Worm (Caenorhabditis elegans) whole organism, young adult: ENCODE results near the gene mel-28.
A peak's percentile ranks its signal among the peaks of the same experiment; 100 is the strongest.

ENCODE experiments used
- B0019.2 ChIP-seq: fragments of 200-800 bp; sonication (Bioruptor generic); conservative IDR thresholded peaks from 2 replicates; pipeline ENCODE4 v1.3.6; 2022; ENCODE audit warnings: missing genetic modification reagents, missing genetic modification characterization, missing compliant biosample characterization
- B0035.1 ChIP-seq: sonication (generic microtip); optimal IDR thresholded peaks from 2 replicates; lab custom pipeline; 2016; ENCODE audit warnings: missing genetic modification characterization, mild to moderate bottlenecking, missing compliant biosample characterization, missing genotype, missing genetic modification reagents
- C17E4.6 ChIP-seq: fragments of 200-800 bp; sonication (Bioruptor generic); IDR thresholded peaks from 2 replicates; pipeline ENCODE4 v1.3.6; 2022; ENCODE audit warnings: missing genetic modification reagents, missing genetic modification characterization, missing compliant biosample characterization
- F22D6.2 ChIP-seq: sonication (generic microtip); optimal IDR thresholded peaks from 2 replicates; lab custom pipeline; 2016; ENCODE audit warnings: mild to moderate bottlenecking, missing genetic modification characterization, missing compliant biosample characterization
- F23B12.7 ChIP-seq: sonication (generic microtip); optimal IDR thresholded peaks from 2 replicates; lab custom pipeline; 2017; ENCODE audit warnings: missing genetic modification characterization, mild to moderate bottlenecking, missing compliant biosample characterization, antibody characterized with exemption, moderate library complexity; ENCODE audit not compliant: insufficient read depth
- F33H1.4 ChIP-seq: fragments of 200-800 bp; sonication (Bioruptor generic); IDR thresholded peaks from 2 replicates; pipeline ENCODE4 v1.3.6; 2022; ENCODE audit warnings: missing genetic modification reagents, missing genetic modification characterization, missing compliant biosample characterization
- F52B5.7 ChIP-seq: sonication (generic microtip); optimal IDR thresholded peaks from 2 replicates; lab custom pipeline; 2016; ENCODE audit warnings: mild to moderate bottlenecking, missing genetic modification characterization, missing compliant biosample characterization
- F55B11.4 ChIP-seq: sonication (generic microtip); optimal IDR thresholded peaks from 2 replicates; lab custom pipeline; 2016; ENCODE audit warnings: missing compliant biosample characterization, missing genetic modification characterization, borderline replicate concordance; ENCODE audit not compliant: insufficient read depth
- K12H6.12 ChIP-seq: fragments of 200-800 bp; sonication (Bioruptor generic); optimal IDR thresholded peaks from 2 replicates; lab custom pipeline; 2018; ENCODE audit warnings: mild to moderate bottlenecking, missing genetic modification characterization, missing compliant biosample characterization
- Y53F4B.3 ChIP-seq: fragments of 200-800 bp; sonication (Bioruptor generic); IDR thresholded peaks from 2 replicates; pipeline ENCODE4 v1.3.6; 2022; ENCODE audit warnings: missing genetic modification reagents, missing genetic modification characterization, missing compliant biosample characterization
- Y56A3A.18 ChIP-seq: fragments of 200-800 bp; sonication (Bioruptor generic); IDR thresholded peaks from 2 replicates; pipeline ENCODE4 v1.3.6; 2022; ENCODE audit warnings: missing genetic modification reagents, missing genetic modification characterization, missing compliant biosample characterization
- aptf-2 ChIP-seq: fragments of 200-800 bp; sonication (Bioruptor generic); conservative IDR thresholded peaks from 2 replicates; pipeline ENCODE4 v1.3.6; 2022; ENCODE audit warnings: missing genetic modification reagents, missing genetic modification characterization, missing compliant biosample characterization
- atf-7 ChIP-seq: sonication (generic microtip); optimal IDR thresholded peaks from 2 replicates; lab custom pipeline; 2017; ENCODE audit warnings: mild to moderate bottlenecking, missing genetic modification characterization, missing compliant biosample characterization
- attf-5 ChIP-seq: fragments of 200-800 bp; sonication (Bioruptor generic); optimal IDR thresholded peaks from 2 replicates; lab custom pipeline; 2018; ENCODE audit warnings: mild to moderate bottlenecking, missing genetic modification characterization, missing compliant biosample characterization
- cebp-1 ChIP-seq, 2 experiments: fragments of 200-800 bp in 1 of 2; sonication (Bioruptor generic) in 1 of 2; sonication (generic microtip) in 1 of 2; IDR thresholded peaks in 1 of 2; optimal IDR thresholded peaks in 1 of 2; 2 replicates each; pipeline versions ENCODE4 v1.3.6 to Lab custom; 2017 to 2022; ENCODE audit warnings: missing compliant biosample characterization in 2 of 2, missing genetic modification characterization in 2 of 2, mild to moderate bottlenecking in 1 of 2, missing genetic modification reagents in 1 of 2, moderate library complexity in 1 of 2
- die-1 ChIP-seq: sonication (generic microtip); optimal IDR thresholded peaks from 2 replicates; lab custom pipeline; 2016; ENCODE audit warnings: missing genotype, mild to moderate bottlenecking, missing genetic modification characterization, missing compliant biosample characterization
- dox-1 ChIP-seq: fragments of 200-800 bp; sonication (Bioruptor generic); IDR thresholded peaks from 2 replicates; pipeline ENCODE4 v1.3.6; 2022; ENCODE audit warnings: missing genetic modification reagents, missing genetic modification characterization, missing compliant biosample characterization
- dpff-1 ChIP-seq: sonication (generic microtip); optimal IDR thresholded peaks from 2 replicates; lab custom pipeline; 2017; ENCODE audit warnings: mild to moderate bottlenecking, missing genetic modification characterization, missing compliant biosample characterization
- dpl-1 ChIP-seq: fragments of 150-350 bp; optimal IDR thresholded peaks from 2 replicates; lab custom pipeline; 2014; ENCODE audit warnings: missing biosample characterization, missing genetic modification reagents, missing genetic modification characterization
- egl-44 ChIP-seq: fragments of 200-800 bp; sonication (Bioruptor generic); IDR thresholded peaks from 2 replicates; pipeline ENCODE4 v1.3.6; 2022; ENCODE audit warnings: missing genetic modification reagents, missing genetic modification characterization, missing compliant biosample characterization
- ekl-4 ChIP-seq: fragments of 200-800 bp; sonication (Bioruptor generic); IDR thresholded peaks from 2 replicates; pipeline ENCODE4 v1.3.6; 2022; ENCODE audit warnings: missing genetic modification reagents, missing genetic modification characterization, missing compliant biosample characterization
- fkh-3 ChIP-seq: sonication (generic microtip); optimal IDR thresholded peaks from 2 replicates; lab custom pipeline; 2016; ENCODE audit warnings: mild to moderate bottlenecking, missing genetic modification characterization, missing compliant biosample characterization
- him-1 ChIP-seq: sonication (generic microtip); optimal IDR thresholded peaks from 2 replicates; lab custom pipeline; 2016; ENCODE audit warnings: missing genotype, missing genetic modification reagents, missing genetic modification characterization, missing compliant biosample characterization
- lag-1 ChIP-seq: fragments of 200-800 bp; sonication (Bioruptor generic); IDR thresholded peaks from 2 replicates; pipeline ENCODE4 v1.3.6; 2022; ENCODE audit warnings: missing genetic modification reagents, missing genetic modification characterization, missing compliant biosample characterization
- let-526 ChIP-seq: fragments of 200-800 bp; sonication (Bioruptor generic); IDR thresholded peaks from 2 replicates; pipeline ENCODE4 v1.3.6; 2022; ENCODE audit warnings: missing genetic modification reagents, missing genetic modification characterization, missing compliant biosample characterization
- lin-40 ChIP-seq: sonication (generic microtip); optimal IDR thresholded peaks from 2 replicates; lab custom pipeline; 2016; ENCODE audit warnings: missing genetic modification characterization, mild to moderate bottlenecking, missing compliant biosample characterization, missing genotype, missing genetic modification reagents
- mcd-1 ChIP-seq: fragments of 200-800 bp; sonication (Bioruptor generic); IDR thresholded peaks from 2 replicates; pipeline ENCODE4 v1.3.6; 2022; ENCODE audit warnings: missing genetic modification reagents, missing genetic modification characterization, missing compliant biosample characterization
- mel-28 ChIP-seq: sonication (generic microtip); optimal IDR thresholded peaks from 2 replicates; lab custom pipeline; 2016; ENCODE audit warnings: borderline replicate concordance, mild to moderate bottlenecking, missing genetic modification characterization, missing compliant biosample characterization
- mxl-1 ChIP-seq: sonication (generic microtip); optimal IDR thresholded peaks from 2 replicates; lab custom pipeline; 2016; ENCODE audit warnings: missing genetic modification characterization, missing compliant biosample characterization
- nfya-1 ChIP-seq: sonication (generic microtip); optimal IDR thresholded peaks from 2 replicates; lab custom pipeline; 2017; ENCODE audit warnings: antibody characterized with exemption, missing compliant biosample characterization, missing genetic modification characterization, borderline replicate concordance; ENCODE audit not compliant: insufficient read depth
- nfya-2 ChIP-seq: fragments of 200-800 bp; sonication (Bioruptor generic); IDR thresholded peaks from 2 replicates; pipeline ENCODE4 v1.3.6; 2022; ENCODE audit warnings: missing genetic modification reagents, missing genetic modification characterization, missing compliant biosample characterization
- nhr-120 ChIP-seq: fragments of 200-800 bp; sonication (Bioruptor generic); IDR thresholded peaks from 2 replicates; pipeline ENCODE4 v1.3.6; 2022; ENCODE audit warnings: missing genetic modification characterization, missing compliant biosample characterization
- nhr-179 ChIP-seq: sonication (generic microtip); optimal IDR thresholded peaks from 2 replicates; lab custom pipeline; 2016; ENCODE audit warnings: mild to moderate bottlenecking, missing genetic modification characterization, missing compliant biosample characterization
- pbrm-1 ChIP-seq: fragments of 200-800 bp; sonication (Bioruptor generic); IDR thresholded peaks from 2 replicates; pipeline ENCODE4 v1.3.6; 2022; ENCODE audit warnings: missing genetic modification reagents, missing genetic modification characterization, missing compliant biosample characterization
- rec-8 ChIP-seq, 2 experiments: sonication (generic microtip); optimal IDR thresholded peaks; 2 replicates each; lab custom pipeline; 2016; ENCODE audit warnings: mild to moderate bottlenecking in 2 of 2, missing genetic modification characterization in 2 of 2, missing genetic modification reagents in 2 of 2, missing genotype in 2 of 2, missing biosample characterization in 1 of 2, missing compliant biosample characterization in 1 of 2, moderate library complexity in 1 of 2
- repo-1 ChIP-seq: sonication (generic microtip); optimal IDR thresholded peaks from 2 replicates; lab custom pipeline; 2017; ENCODE audit warnings: mild to moderate bottlenecking, missing genetic modification characterization, missing compliant biosample characterization
- sea-2 ChIP-seq: fragments of 200-800 bp; sonication (Bioruptor generic); IDR thresholded peaks from 2 replicates; pipeline ENCODE4 v1.3.6; 2022; ENCODE audit warnings: missing genetic modification characterization, missing compliant biosample characterization
- snpc-1.3 ChIP-seq: sonication (generic microtip); optimal IDR thresholded peaks from 2 replicates; lab custom pipeline; 2017; ENCODE audit warnings: missing genetic modification characterization, mild to moderate bottlenecking, missing compliant biosample characterization, antibody characterized with exemption, moderate library complexity, missing genotype, missing genetic modification reagents; ENCODE audit not compliant: insufficient read depth
- snpc-3.4 ChIP-seq: sonication (generic microtip); optimal IDR thresholded peaks from 2 replicates; lab custom pipeline; 2017; ENCODE audit warnings: missing genetic modification characterization, mild to moderate bottlenecking, missing compliant biosample characterization, antibody characterized with exemption, moderate library complexity, missing genotype, missing genetic modification reagents
- tbp1 ChIP-seq: fragments of 200-800 bp; sonication (Bioruptor generic); optimal IDR thresholded peaks from 2 replicates; lab custom pipeline; 2018; ENCODE audit warnings: mild to moderate bottlenecking, missing genetic modification characterization, missing compliant biosample characterization
- unc-130 ChIP-seq: sonication (generic microtip); optimal IDR thresholded peaks from 2 replicates; lab custom pipeline; 2016; ENCODE audit warnings: missing genetic modification reagents, missing genetic modification characterization, missing compliant biosample characterization
- ztf-26 ChIP-seq: sonication (generic microtip); optimal IDR thresholded peaks from 2 replicates; lab custom pipeline; 2017; ENCODE audit warnings: missing genetic modification characterization, missing compliant biosample characterization
- ztf-28 ChIP-seq: fragments of 200-800 bp; sonication (Bioruptor generic); IDR thresholded peaks from 2 replicates; pipeline ENCODE4 v1.3.6; 2022; ENCODE audit warnings: missing genetic modification reagents, missing genetic modification characterization, missing compliant biosample characterization

mel-28 gene

DNA sequence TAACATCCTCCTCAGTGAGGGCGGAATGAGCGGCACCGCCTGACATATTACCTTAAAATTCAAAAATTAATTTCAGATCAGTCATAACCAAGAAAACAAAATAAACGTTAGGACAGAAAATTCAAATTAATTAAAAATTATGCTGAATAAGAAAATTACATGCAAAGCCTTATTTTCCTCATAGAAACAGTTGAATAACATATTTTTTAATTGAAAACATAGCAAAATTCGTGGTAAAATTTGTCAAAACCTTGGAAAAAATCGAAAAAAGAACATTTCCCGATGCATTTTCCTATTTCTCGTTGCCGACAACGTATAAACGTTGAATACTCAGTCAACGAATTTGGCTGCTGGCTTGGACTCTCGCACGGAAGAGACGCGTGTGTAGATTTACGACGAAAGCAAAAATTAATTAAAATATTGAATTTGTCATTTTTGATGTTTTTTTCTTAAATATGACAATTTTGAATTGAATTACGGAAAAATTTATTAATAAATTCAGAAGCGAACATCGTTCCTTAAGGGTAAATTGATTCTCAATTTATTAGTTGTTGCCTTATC is 31.8 kb upstream of the mel-28 start, which contains the start of the genes rps-0 and rbg-3 (continued):
- TF ChIP-seq dpff-1 (tag; lab: Kevin White, UChicago) (no peak), K12H6.12 (tag; lab: Kevin White, UChicago) (peak; percentile 49), rec-8 (tag; optimal IDR thresholded peaks at IDR 0.05; lab: Kevin White, UChicago) (no peak), atf-7 (no peak), nfya-1 (tag; lab: Kevin White, UChicago) (no peak), ztf-26 (peak; percentile 20), F55B11.4 (tag; lab: Kevin White, UChicago) (no peak), let-526 (GFP tag; lab: Robert Waterston, UW) (no peak), attf-5 (GFP tag; lab: Kevin White, UChicago) (peak; percentile 93), dpl-1 (GFP tag; lab: Kevin White, UChicago) (peak; percentile 75), lag-1 (GFP tag; lab: Robert Waterston, UW) (no peak), Y56A3A.18 (GFP tag; lab: Robert Waterston, UW) (no peak), nfya-2 (GFP tag; lab: Robert Waterston, UW) (no peak), aptf-2 (GFP tag; lab: Robert Waterston, UW) (no peak), F52B5.7 (tag; lab: Kevin White, UChicago) (no peak), ztf-28 (GFP tag; lab: Robert Waterston, UW) (0 out of 2 replicates have a peak, but pooled peaks have one; percentile 30), F23B12.7 (peak; percentile 94), nhr-120 (no peak), pbrm-1 (GFP tag; lab: Robert Waterston, UW) (peak; percentile 77), dox-1 (GFP tag; lab: Robert Waterston, UW) (peak; percentile 87), unc-130 (GFP tag; lab: Kevin White, UChicago) (peak; percentile 44), mxl-1 (tag; lab: Kevin White, UChicago) (no peak), snpc-3.4 (tag; lab: Kevin White, UChicago) (peak; percentile 91), B0035.1 (tag; lab: Kevin White, UChicago) (no peak), F22D6.2 (tag; lab: Kevin White, UChicago) (no peak), nhr-179 (tag; lab: Kevin White, UChicago) (no peak), fkh-3 (tag; lab: Kevin White, UChicago) (no peak), tbp1 (peak; percentile 64), snpc-1.3 (tag; lab: Kevin White, UChicago) (peak; percentile 87), F33H1.4 (peak; percentile 99), sea-2 (no peak), egl-44 (GFP tag; lab: Robert Waterston, UW) (no peak), him-1 (tag; lab: Kevin White, UChicago) (peak; percentile 40), mel-28 (tag; lab: Kevin White, UChicago) (no peak), die-1 (tag; lab: Kevin White, UChicago) (no peak), ekl-4 (GFP tag; lab: Robert Waterston, UW) (peak; percentile 41), cebp-1 (GFP tag; IDR thresholded peaks at IDR 0.05; lab: Robert Waterston, UW) (no peak), cebp-1 (tag; optimal IDR thresholded peaks at IDR 0.05; lab: Kevin White, UChicago) (peak; percentile 80), Y53F4B.3 (no peak), repo-1 (tag; lab: Kevin White, UChicago) (no peak), C17E4.6 (peak; percentile 46; the same call in 1 of the 2 replicates), mcd-1 (GFP tag; lab: Robert Waterston, UW) (peak; percentile 83), lin-40 (peak; percentile 85), B0019.2 (GFP tag; lab: Robert Waterston, UW) (peak; percentile 74; the same call in 1 of the 2 replicates)
